Worm (Caenorhabditis elegans) whole organism, midembryonic: ENCODE data around the gene btb-16.

Experiments
- flt-1 ChIP-seq: fragments of 200-800 bp; sonication (Bioruptor generic); IDR thresholded peaks from 2 replicates; pipeline ENCODE4 v1.3.6; 2022; ENCODE audit warnings: missing genetic modification characterization, missing compliant biosample characterization
- ref-1 ChIP-seq: fragments of 200-800 bp; sonication (Bioruptor generic); conservative IDR thresholded peaks from 2 replicates; pipeline ENCODE4 v1.3.6; 2022; ENCODE audit warnings: missing genetic modification reagents, missing genetic modification characterization, missing compliant biosample characterization
- tab-1 ChIP-seq: fragments of 200-800 bp; sonication (Bioruptor generic); IDR thresholded peaks from 2 replicates; pipeline ENCODE4 v1.3.6; 2022; ENCODE audit warnings: missing genetic modification characterization, missing compliant biosample characterization
- ztf-29 ChIP-seq: fragments of 200-800 bp; sonication (Bioruptor generic); IDR thresholded peaks from 2 replicates; pipeline ENCODE4 v1.3.6; 2022; ENCODE audit warnings: missing genetic modification reagents, missing genetic modification characterization, missing compliant biosample characterization

DNA sequence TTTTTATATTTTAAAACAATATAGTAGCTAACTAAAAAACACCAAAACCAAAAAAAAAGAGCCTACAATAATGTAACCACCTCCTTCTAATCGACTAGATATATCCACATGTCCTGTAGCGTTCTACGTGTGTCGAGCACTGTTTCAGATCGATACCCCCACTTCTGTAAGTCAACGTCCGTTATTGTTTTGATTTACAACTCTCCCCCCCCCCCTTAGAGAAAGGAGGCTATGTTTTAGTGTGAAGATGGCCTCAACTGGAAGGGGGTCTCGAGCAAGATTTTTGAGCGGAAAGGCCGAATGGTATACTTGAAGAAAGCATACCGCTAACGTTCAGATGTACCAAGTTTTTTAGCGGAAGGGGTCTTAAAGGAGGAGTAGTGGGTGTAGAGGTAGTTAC is 19.0 kb upstream of the btb-16 start, which contains the start of gene F02E11.4:
- TF ChIP-seq ref-1 (GFP tag; lab: Robert Waterston, UW) (no peak), tab-1 (GFP tag; lab: Robert Waterston, UW) (no peak), ztf-29 (no peak), flt-1 (no peak)
